Worm (Caenorhabditis elegans) whole organism, L3 larva: ENCODE results near the gene K12D12.4.
A peak's percentile ranks its signal among the peaks of the same experiment; 100 is the strongest.

ENCODE experiments used
- R02D3.7 ChIP-seq: fragments of 150-350 bp; optimal IDR thresholded peaks from 2 replicates; lab custom pipeline; 2014; ENCODE audit warnings: missing biosample characterization, missing genetic modification characterization
- ZK546.5 ChIP-seq: sonication (generic microtip); optimal IDR thresholded peaks from 2 replicates; lab custom pipeline; 2017; ENCODE audit warnings: missing biosample characterization, missing genetic modification characterization
- aly-2 ChIP-seq: fragments of 150-350 bp; optimal IDR thresholded peaks from 2 replicates; lab custom pipeline; 2014; ENCODE audit warnings: missing biosample characterization, missing genetic modification characterization
- ama-1 ChIP-seq: fragments of 150-350 bp; optimal IDR thresholded peaks from 2 replicates; lab custom pipeline; 2018
- ceh-28 ChIP-seq: fragments of 150-350 bp; optimal IDR thresholded peaks from 2 replicates; lab custom pipeline; 2014; ENCODE audit warnings: missing biosample characterization, missing genetic modification reagents, missing genetic modification characterization
- ceh-82 ChIP-seq: fragments of 150-350 bp; optimal IDR thresholded peaks from 2 replicates; lab custom pipeline; 2014; ENCODE audit warnings: missing biosample characterization, missing genetic modification characterization
- daf-12 ChIP-seq: fragments of 150-350 bp; optimal IDR thresholded peaks from 2 replicates; lab custom pipeline; 2014; ENCODE audit warnings: missing biosample characterization, missing genetic modification reagents, missing genetic modification characterization
- egl-5 ChIP-seq: fragments of 150-350 bp; optimal IDR thresholded peaks from 2 replicates; lab custom pipeline; 2017; ENCODE audit warnings: missing biosample characterization, missing genetic modification reagents, missing genetic modification characterization, inconsistent platforms
- elt-3 ChIP-seq, 3 experiments: fragments of 150-350 bp in 1 of 3; sonication (generic microtip) in 2 of 3; optimal IDR thresholded peaks; 2 replicates in 2 of 3; 4 replicates in 1 of 3; lab custom pipeline; 2014 to 2017; ENCODE audit warnings: missing biosample characterization in 3 of 3, missing genetic modification characterization in 3 of 3
- eor-1 ChIP-seq, 2 experiments: fragments of 150-350 bp; optimal IDR thresholded peaks; 2 replicates each; lab custom pipeline; 2014 to 2018; ENCODE audit warnings: missing biosample characterization in 2 of 2, missing genetic modification characterization in 2 of 2
- fkh-10 ChIP-seq: sonication (generic microtip); optimal IDR thresholded peaks from 2 replicates; lab custom pipeline; 2017; ENCODE audit warnings: missing biosample characterization, missing genetic modification reagents, missing genetic modification characterization
- fkh-2 ChIP-seq: fragments of 150-350 bp; optimal IDR thresholded peaks from 2 replicates; lab custom pipeline; 2014; ENCODE audit warnings: missing biosample characterization, missing genetic modification reagents, missing genetic modification characterization
- fos-1 ChIP-seq: fragments of 150-350 bp; optimal IDR thresholded peaks from 2 replicates; lab custom pipeline; 2014; ENCODE audit warnings: missing biosample characterization, missing genetic modification characterization
- hmg-11 ChIP-seq: sonication (generic microtip); optimal IDR thresholded peaks from 2 replicates; lab custom pipeline; 2016; ENCODE audit warnings: missing genetic modification characterization, missing compliant biosample characterization
- jun-1 ChIP-seq: fragments of 150-350 bp; optimal IDR thresholded peaks from 2 replicates; lab custom pipeline; 2014; ENCODE audit warnings: missing biosample characterization, missing genetic modification reagents, missing genetic modification characterization
- lin-15B ChIP-seq: fragments of 150-350 bp; optimal IDR thresholded peaks from 2 replicates; lab custom pipeline; 2014; ENCODE audit warnings: missing biosample characterization, missing genetic modification characterization
- lin-39 ChIP-seq: fragments of 150-350 bp; optimal IDR thresholded peaks from 2 replicates; lab custom pipeline; 2018; ENCODE audit warnings: missing biosample characterization, missing genetic modification reagents, missing genetic modification characterization
- lsy-12 ChIP-seq: sonication (generic microtip); optimal IDR thresholded peaks from 2 replicates; lab custom pipeline; 2016; ENCODE audit warnings: mild to moderate bottlenecking, missing genetic modification characterization, missing compliant biosample characterization
- mdl-1 ChIP-seq: fragments of 150-350 bp; optimal IDR thresholded peaks from 2 replicates; lab custom pipeline; 2014; ENCODE audit warnings: missing biosample characterization, missing genetic modification characterization
- mml-1 ChIP-seq: fragments of 150-350 bp; sonication (generic microtip); optimal IDR thresholded peaks from 3 replicates; lab custom pipeline; 2014; ENCODE audit warnings: missing biosample characterization, missing genetic modification characterization
- nfya-1 ChIP-seq: sonication (generic microtip); optimal IDR thresholded peaks from 2 replicates; lab custom pipeline; 2017; ENCODE audit warnings: missing genetic modification characterization, mild to moderate bottlenecking, missing compliant biosample characterization, antibody characterized with exemption, moderate library complexity; ENCODE audit not compliant: insufficient read depth
- nhr-11 ChIP-seq: fragments of 150-350 bp; optimal IDR thresholded peaks from 2 replicates; lab custom pipeline; 2014; ENCODE audit warnings: missing biosample characterization, missing genetic modification characterization
- nhr-12 ChIP-seq: fragments of 150-350 bp; optimal IDR thresholded peaks from 2 replicates; lab custom pipeline; 2014; ENCODE audit warnings: missing biosample characterization, missing genetic modification characterization
- nhr-23 ChIP-seq: fragments of 150-350 bp; optimal IDR thresholded peaks from 2 replicates; lab custom pipeline; 2014; ENCODE audit warnings: missing biosample characterization, missing genetic modification reagents, missing genetic modification characterization
- nhr-25 ChIP-seq: sonication (generic microtip); optimal IDR thresholded peaks from 2 replicates; lab custom pipeline; 2017; ENCODE audit warnings: missing biosample characterization, missing genetic modification characterization
- nhr-28 ChIP-seq: fragments of 150-350 bp; optimal IDR thresholded peaks from 2 replicates; lab custom pipeline; 2014; ENCODE audit warnings: missing biosample characterization, missing genetic modification characterization
- nhr-43 ChIP-seq: sonication (generic microtip); optimal IDR thresholded peaks from 2 replicates; lab custom pipeline; 2016; ENCODE audit warnings: mild to moderate bottlenecking, missing genetic modification characterization, missing compliant biosample characterization; ENCODE audit not compliant: poor library complexity, severe bottlenecking
- nhr-67 ChIP-seq: fragments of 150-350 bp; optimal IDR thresholded peaks from 2 replicates; lab custom pipeline; 2014; ENCODE audit warnings: missing biosample characterization, missing genetic modification characterization
- nhr-76 ChIP-seq: fragments of 150-350 bp; sonication (generic microtip); optimal IDR thresholded peaks from 5 replicates; lab custom pipeline; 2014; ENCODE audit warnings: missing biosample characterization, missing genetic modification characterization
- nhr-77 ChIP-seq: fragments of 150-350 bp; optimal IDR thresholded peaks from 2 replicates; lab custom pipeline; 2014; ENCODE audit warnings: missing biosample characterization, missing genetic modification characterization
- pqm-1 ChIP-seq: fragments of 150-350 bp; optimal IDR thresholded peaks from 2 replicates; lab custom pipeline; 2017; ENCODE audit warnings: missing biosample characterization, missing genetic modification characterization, inconsistent platforms
- sea-2 ChIP-seq: fragments of 150-350 bp; sonication (generic microtip); optimal IDR thresholded peaks from 4 replicates; lab custom pipeline; 2014; ENCODE audit warnings: missing biosample characterization, missing genetic modification reagents, missing genetic modification characterization
- snpc-4 ChIP-seq: fragments of 150-350 bp; optimal IDR thresholded peaks from 2 replicates; lab custom pipeline; 2014; ENCODE audit warnings: missing biosample characterization, missing genetic modification characterization
- tbx-2 ChIP-seq: sonication (generic microtip); optimal IDR thresholded peaks from 2 replicates; lab custom pipeline; 2016; ENCODE audit warnings: mild to moderate bottlenecking, missing genetic modification characterization, missing compliant biosample characterization
- unc-62 ChIP-seq: fragments of 150-350 bp; sonication (generic microtip); optimal IDR thresholded peaks from 4 replicates; lab custom pipeline; 2014; ENCODE audit warnings: missing biosample characterization, missing genetic modification reagents, missing genetic modification characterization
- zag-1 ChIP-seq: fragments of 150-350 bp; optimal IDR thresholded peaks from 2 replicates; lab custom pipeline; 2014; ENCODE audit warnings: missing biosample characterization, missing genetic modification characterization
- ztf-11 ChIP-seq: fragments of 150-350 bp; optimal IDR thresholded peaks from 2 replicates; lab custom pipeline; 2014; ENCODE audit warnings: missing biosample characterization, missing genetic modification characterization
- ztf-4 ChIP-seq: fragments of 150-350 bp; optimal IDR thresholded peaks from 2 replicates; lab custom pipeline; 2014; ENCODE audit warnings: missing biosample characterization, missing genetic modification characterization

K12D12.4 gene

DNA sequence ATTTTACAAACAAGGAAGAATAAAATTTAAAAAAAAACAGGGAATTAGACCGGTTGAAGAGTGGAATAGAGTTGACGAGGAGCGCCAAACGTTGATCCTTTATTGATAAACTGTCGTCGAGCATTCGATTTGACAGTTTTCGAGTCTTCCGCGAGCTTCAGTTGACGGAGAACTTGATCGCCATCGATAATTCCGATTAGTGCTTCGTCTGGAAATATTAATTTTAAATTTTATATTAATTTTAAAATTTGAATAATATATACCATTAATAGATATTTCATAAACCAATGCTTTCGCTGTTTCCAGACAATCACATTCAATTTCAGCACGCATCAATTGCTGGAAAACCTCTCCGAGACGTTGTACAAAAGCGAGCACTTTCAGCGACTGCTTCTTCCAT is at the start of gene K12D12.4:
TSS of gene K12D12.4 (minus strand) at position 101 of the 400 bp plus-strand sequence.
- TF ChIP-seq fkh-10 (GFP tag; lab: Kevin White, UChicago) (no peak), nhr-76 (tag; lab: Kevin White, UChicago) (no peak), eor-1 (tag; optimal IDR thresholded peaks at IDR 0.05; lab: Kevin White, UChicago) (no peak), nfya-1 (tag; lab: Kevin White, UChicago) (no peak), fkh-2 (tag; lab: Kevin White, UChicago) (no peak), R02D3.7 (tag; lab: Kevin White, UChicago) (no peak), nhr-11 (tag; lab: Kevin White, UChicago) (no peak), hmg-11 (tag; lab: Kevin White, UChicago) (no peak), nhr-67 (tag; lab: Kevin White, UChicago) (no peak), unc-62 (GFP tag; lab: Kevin White, UChicago) (no peak), mml-1 (no peak), zag-1 (tag; lab: Kevin White, UChicago) (no peak), elt-3 (tag; optimal IDR thresholded peaks at IDR 0.05; lab: Kevin White, UChicago) (no peak), ceh-28 (tag; lab: Kevin White, UChicago) (no peak), fos-1 (no peak), egl-5 (no peak), nhr-77 (tag; lab: Kevin White, UChicago) (no peak)

DNA sequence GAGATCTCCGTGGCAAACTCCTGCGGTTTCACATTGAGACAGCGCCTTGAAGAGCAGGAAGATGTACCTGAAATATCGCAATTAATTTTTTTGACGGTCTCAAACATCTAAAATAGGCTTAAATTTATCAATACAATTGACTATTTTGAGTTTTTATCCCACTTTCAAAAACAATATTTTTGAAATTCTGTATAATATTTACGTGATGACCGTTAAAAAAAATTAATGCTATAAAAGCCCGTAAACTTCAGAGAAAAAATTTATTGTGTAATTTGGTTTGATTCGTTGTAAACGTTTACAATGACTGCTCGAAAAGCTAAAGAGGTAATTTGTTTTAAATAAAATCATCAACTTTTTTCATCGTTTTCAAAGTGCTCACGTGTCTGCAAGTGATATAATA is 48.8 kb upstream of the K12D12.4 start, which contains the start of gene ZK930.7:
TSS of gene ZK930.7 (plus strand) at position 301 of the 400 bp plus-strand sequence.
- TF ChIP-seq nhr-12 (tag; lab: Kevin White, UChicago) (no peak), aly-2 (tag; lab: Kevin White, UChicago) (no peak), ZK546.5 (no peak), fkh-10 (GFP tag; lab: Kevin White, UChicago) (no peak), lsy-12 (tag; lab: Kevin White, UChicago) (no peak), nfya-1 (tag; lab: Kevin White, UChicago) (no peak), nhr-25 (tag; lab: Kevin White, UChicago) (no peak), elt-3 (tag; optimal IDR thresholded peaks at IDR 0.05; lab: Kevin White, UChicago) (no peak), jun-1 (no peak)
- TF ChIP-seq, all 47 proteins: peak for 0

DNA sequence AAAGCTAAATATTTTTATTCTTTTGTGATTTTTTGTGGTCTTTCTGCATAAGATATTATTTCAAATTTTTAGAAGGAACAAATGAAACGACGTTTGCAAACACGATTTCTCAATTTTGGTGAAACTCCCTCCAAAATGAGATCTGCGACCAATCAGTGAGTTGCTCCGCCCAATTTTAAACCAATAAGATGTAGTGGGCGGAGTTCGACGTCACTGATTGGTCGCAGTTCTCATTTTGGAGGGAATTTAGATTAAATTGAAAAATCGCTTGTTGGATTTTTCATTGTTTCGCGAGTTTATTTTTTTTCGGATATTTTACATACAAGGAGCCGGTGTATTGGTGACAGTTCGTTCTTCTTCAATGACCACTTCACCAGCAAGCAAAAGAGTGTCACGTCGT is 45.0 kb upstream of the K12D12.4 start:
- TF ChIP-seq zag-1 (tag; lab: Kevin White, UChicago) (no peak), R02D3.7 (tag; lab: Kevin White, UChicago) (no peak), jun-1 (no peak), nhr-12 (tag; lab: Kevin White, UChicago) (no peak), nfya-1 (tag; lab: Kevin White, UChicago) (peak; percentile 97)

DNA sequence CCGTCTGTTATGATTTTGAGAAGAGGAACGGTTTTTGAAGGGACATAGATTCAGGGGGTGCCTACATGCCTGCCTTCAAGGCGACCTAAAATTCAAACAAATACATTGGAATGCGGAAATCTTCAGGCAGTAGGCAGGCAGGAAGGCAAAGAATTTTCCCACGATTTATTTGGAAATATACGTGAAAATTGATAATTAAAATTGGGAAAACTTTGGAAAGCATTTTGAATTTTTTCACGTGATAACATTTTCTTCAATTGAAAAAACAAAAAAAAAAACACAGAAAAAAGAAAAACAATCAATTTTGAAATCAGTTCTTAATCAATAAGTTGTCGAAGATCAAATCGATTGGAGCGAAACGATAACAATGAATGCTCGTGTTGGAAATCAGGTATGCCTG is 40.7 kb upstream of the K12D12.4 start, which contains the start of gene ZK930.4:
TSS of gene ZK930.4 (plus strand) at position 301 of the 400 bp plus-strand sequence.
- TF ChIP-seq nfya-1 (tag; lab: Kevin White, UChicago): no peak
- no peak for TF ChIP-seq nhr-23
- TF ChIP-seq sea-2 (GFP tag; lab: Kevin White, UChicago): no peak

DNA sequence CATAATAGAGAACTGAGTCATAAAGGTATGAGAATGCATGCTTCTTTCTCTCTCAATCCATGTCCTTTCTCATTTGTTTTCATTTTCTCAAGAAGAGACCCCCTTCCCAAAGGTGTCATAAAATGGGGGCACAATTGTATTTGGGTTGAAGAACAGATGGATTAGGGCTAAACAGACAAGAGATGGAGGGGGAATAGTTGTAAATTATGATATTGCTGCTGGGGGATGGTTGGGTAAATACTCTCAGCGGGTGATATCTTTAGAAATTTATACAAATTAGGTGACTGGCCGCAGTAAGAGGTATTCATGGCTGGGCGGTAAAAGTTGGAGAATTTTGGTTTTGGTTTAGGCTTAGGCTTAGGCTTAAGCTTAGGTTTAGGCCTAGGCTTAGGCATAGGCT is 39.5 kb upstream of the K12D12.4 start:
- TF ChIP-seq tbx-2 (no peak), sea-2 (GFP tag; lab: Kevin White, UChicago) (no peak), nhr-28 (tag; lab: Kevin White, UChicago) (no peak), nhr-43 (tag; lab: Kevin White, UChicago) (no peak), ztf-11 (tag; lab: Kevin White, UChicago) (no peak), ceh-28 (tag; lab: Kevin White, UChicago) (no peak), nhr-25 (tag; lab: Kevin White, UChicago) (no peak), nhr-23 (no peak), lsy-12 (tag; lab: Kevin White, UChicago) (no peak), hmg-11 (tag; lab: Kevin White, UChicago) (no peak), ceh-82 (tag; lab: Kevin White, UChicago) (no peak), unc-62 (GFP tag; lab: Kevin White, UChicago) (no peak), fkh-10 (GFP tag; lab: Kevin White, UChicago) (no peak), aly-2 (tag; lab: Kevin White, UChicago) (no peak)

DNA sequence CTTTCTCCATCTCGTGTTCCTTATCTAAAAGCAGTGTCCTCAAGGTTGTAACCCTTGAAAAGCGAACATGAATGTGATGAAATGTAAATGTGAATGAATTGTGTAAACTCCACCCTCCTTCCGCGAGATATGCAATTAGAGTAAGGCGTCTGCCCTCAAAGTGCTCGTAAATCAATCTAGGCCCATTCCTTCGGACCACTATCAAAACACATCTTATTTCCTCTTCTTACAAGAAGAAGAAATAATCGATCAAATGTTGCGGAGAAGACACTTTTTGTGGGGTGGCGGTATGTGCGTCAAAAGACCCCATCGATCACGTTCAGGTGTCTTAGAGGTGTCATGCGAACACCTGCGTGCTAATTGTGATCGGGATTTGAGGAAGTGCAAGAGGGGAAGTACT is 36.7 kb upstream of the K12D12.4 start:
- TF ChIP-seq unc-62 (GFP tag; lab: Kevin White, UChicago) (no peak), fkh-2 (tag; lab: Kevin White, UChicago) (no peak), snpc-4 (tag; lab: Kevin White, UChicago) (no peak), nhr-11 (tag; lab: Kevin White, UChicago) (no peak), fos-1 (no peak), daf-12 (tag; lab: Kevin White, UChicago) (no peak), lin-15B (tag; lab: Kevin White, UChicago) (no peak), jun-1 (no peak), pqm-1 (tag; lab: Kevin White, UChicago) (no peak), mdl-1 (no peak), nhr-77 (tag; lab: Kevin White, UChicago) (no peak), ama-1 (no peak), lin-39 (tag; lab: Kevin White, UChicago) (no peak), hmg-11 (tag; lab: Kevin White, UChicago) (no peak), ztf-4 (tag; lab: Kevin White, UChicago) (no peak)
- TF ChIP-seq, all 47 proteins: peak for 0
